Fruit fly (Drosophila melanogaster) whole organism, embryonic: ENCODE results near the gene Rlb1.

Experiments
- Antp ChIP-seq: fragments of 200-800 bp; sonication (Bioruptor generic); optimal IDR thresholded peaks from 3 replicates; lab custom pipeline; 2016; ENCODE audit warnings: missing biosample characterization, missing genetic modification characterization
- Bgb ChIP-seq: fragments of 200-800 bp; sonication (Bioruptor generic); IDR thresholded peaks from 2 replicates; pipeline ENCODE4 v1.3.6; 2022; ENCODE audit warnings: missing biosample characterization, missing genetic modification characterization; ENCODE audit not compliant: partially characterized antibody
- BtbVII ChIP-seq: fragments of 200-800 bp; sonication (Bioruptor generic); optimal IDR thresholded peaks from 3 replicates; lab custom pipeline; 2017; ENCODE audit warnings: missing biosample characterization, mild to moderate bottlenecking, missing genetic modification characterization
- CG10431 ChIP-seq: fragments of 200-800 bp; sonication (Bioruptor generic); optimal IDR thresholded peaks from 3 replicates; lab custom pipeline; 2018; ENCODE audit warnings: missing biosample characterization, mild to moderate bottlenecking, missing genetic modification characterization
- CG11398 ChIP-seq: fragments of 200-800 bp; sonication (Bioruptor generic); optimal IDR thresholded peaks from 2 replicates; lab custom pipeline; 2016; ENCODE audit warnings: missing biosample characterization, missing genetic modification characterization
- CG11456 ChIP-seq: fragments of 200-800 bp; sonication (Bioruptor generic); IDR thresholded peaks from 3 replicates; pipeline ENCODE4 v1.3.6; 2022; ENCODE audit warnings: missing biosample characterization, missing genetic modification characterization
- CG12769 ChIP-seq: fragments of 200-800 bp; sonication (Bioruptor generic); optimal IDR thresholded peaks from 2 replicates; lab custom pipeline; 2019; ENCODE audit warnings: missing biosample characterization, mild to moderate bottlenecking, missing genetic modification characterization, moderate library complexity
- CG12942 ChIP-seq: fragments of 200-800 bp; sonication (Bioruptor generic); optimal IDR thresholded peaks from 3 replicates; lab custom pipeline; 2016; ENCODE audit warnings: missing biosample characterization, missing genetic modification characterization
- CG13296 ChIP-seq: fragments of 200-800 bp; sonication (Bioruptor generic); optimal IDR thresholded peaks from 3 replicates; lab custom pipeline; 2018; ENCODE audit warnings: missing biosample characterization, mild to moderate bottlenecking, missing genetic modification characterization
- CG1602 ChIP-seq: fragments of 200-800 bp; sonication (Bioruptor generic); optimal IDR thresholded peaks from 3 replicates; lab custom pipeline; 2016; ENCODE audit warnings: missing biosample characterization, missing genetic modification characterization
- CG16779 ChIP-seq: fragments of 200-800 bp; sonication (Bioruptor generic); IDR thresholded peaks from 2 replicates; pipeline ENCODE4 v1.3.6; 2022; ENCODE audit warnings: missing biosample characterization, missing genetic modification characterization
- CG30403 ChIP-seq: fragments of 200-800 bp; sonication (Bioruptor generic); optimal IDR thresholded peaks from 3 replicates; lab custom pipeline; 2016; ENCODE audit warnings: missing biosample characterization, missing genetic modification characterization
- CG4730 ChIP-seq: fragments of 200-800 bp; sonication (Bioruptor generic); IDR thresholded peaks from 2 replicates; pipeline ENCODE4 v1.3.6; 2022; ENCODE audit warnings: missing biosample characterization, missing genetic modification characterization
- CG4820 ChIP-seq: fragments of 200-800 bp; sonication (Bioruptor generic); optimal IDR thresholded peaks from 3 replicates; lab custom pipeline; 2016; ENCODE audit warnings: missing biosample characterization, missing genetic modification characterization
- CG7745 ChIP-seq: fragments of 200-800 bp; sonication (Bioruptor generic); optimal IDR thresholded peaks from 2 replicates; lab custom pipeline; 2018; ENCODE audit warnings: missing biosample characterization, mild to moderate bottlenecking, missing genetic modification characterization, moderate library complexity
- CG7928 ChIP-seq: fragments of 200-800 bp; sonication (Bioruptor generic); optimal IDR thresholded peaks from 2 replicates; lab custom pipeline; 2017; ENCODE audit warnings: missing biosample characterization, mild to moderate bottlenecking, missing genetic modification characterization
- CG8089 ChIP-seq: fragments of 200-800 bp; sonication (Bioruptor generic); optimal IDR thresholded peaks from 3 replicates; lab custom pipeline; 2016; ENCODE audit warnings: missing biosample characterization, missing genetic modification characterization
- CTCF ChIP-seq: fragments of 200-800 bp; sonication (Bioruptor generic); optimal IDR thresholded peaks from 2 replicates; lab custom pipeline; 2017; ENCODE audit warnings: missing biosample characterization, mild to moderate bottlenecking, missing genetic modification characterization, moderate library complexity
- Dll ChIP-seq: fragments of 200-800 bp; sonication (Bioruptor generic); IDR thresholded peaks from 4 replicates; pipeline ENCODE4 v1.3.6; 2022; ENCODE audit warnings: missing biosample characterization, missing genetic modification characterization; ENCODE audit not compliant: partially characterized antibody
- Doc3 ChIP-seq: fragments of 200-800 bp; sonication (Bioruptor generic); IDR thresholded peaks from 3 replicates; pipeline ENCODE4 v1.3.6; 2022; ENCODE audit warnings: missing biosample characterization, missing genetic modification characterization; ENCODE audit not compliant: partially characterized antibody
- E2f2 ChIP-seq: fragments of 200-800 bp; sonication (Bioruptor generic); IDR thresholded peaks from 2 replicates; pipeline ENCODE4 v1.3.6; 2022; ENCODE audit warnings: missing biosample characterization, missing genetic modification characterization
- Elba2 ChIP-seq: fragments of 200-800 bp; sonication (Bioruptor generic); optimal IDR thresholded peaks from 3 replicates; lab custom pipeline; 2016; ENCODE audit warnings: missing biosample characterization, missing genetic modification characterization
- Fer1 ChIP-seq: fragments of 200-800 bp; sonication (Bioruptor generic); optimal IDR thresholded peaks from 2 replicates; lab custom pipeline; 2017; ENCODE audit warnings: missing biosample characterization, mild to moderate bottlenecking, missing genetic modification characterization
- HHEX ChIP-seq: fragments of 200-800 bp; sonication (Bioruptor generic); optimal IDR thresholded peaks from 3 replicates; lab custom pipeline; 2017; ENCODE audit warnings: missing biosample characterization, mild to moderate bottlenecking, missing genetic modification characterization, missing genetic modification reagents
- Hmr ChIP-seq: fragments of 200-800 bp; sonication (Bioruptor generic); optimal IDR thresholded peaks from 3 replicates; lab custom pipeline; 2017; ENCODE audit warnings: mild to moderate bottlenecking, missing biosample characterization, missing genetic modification reagents, missing genetic modification characterization
- Hmx ChIP-seq: fragments of 200-800 bp; sonication (Bioruptor generic); optimal IDR thresholded peaks from 2 replicates; lab custom pipeline; 2016; ENCODE audit warnings: missing biosample characterization, missing genetic modification characterization
- Kr ChIP-seq: fragments of 200-800 bp; sonication (Bioruptor generic); optimal IDR thresholded peaks from 2 replicates; lab custom pipeline; 2017; ENCODE audit warnings: missing biosample characterization, mild to moderate bottlenecking, missing genetic modification characterization
- Meics ChIP-seq: fragments of 200-800 bp; sonication (Bioruptor generic); optimal IDR thresholded peaks from 2 replicates; lab custom pipeline; 2017; ENCODE audit warnings: missing biosample characterization, mild to moderate bottlenecking, missing genetic modification characterization
- cg ChIP-seq: fragments of 200-800 bp; sonication (Bioruptor generic); optimal IDR thresholded peaks from 3 replicates; lab custom pipeline; 2019; ENCODE audit warnings: missing biosample characterization, mild to moderate bottlenecking, missing genetic modification characterization, moderate library complexity
- corto ChIP-seq: fragments of 200-800 bp; sonication (Bioruptor generic); optimal IDR thresholded peaks from 2 replicates; lab custom pipeline; 2016; ENCODE audit warnings: missing biosample characterization, mild to moderate bottlenecking, missing genetic modification characterization, moderate library complexity
- crc ChIP-seq: fragments of 200-800 bp; sonication (Bioruptor generic); optimal IDR thresholded peaks from 2 replicates; lab custom pipeline; 2016; ENCODE audit warnings: missing biosample characterization, missing genetic modification characterization
- dan ChIP-seq: fragments of 200-800 bp; sonication (Bioruptor generic); IDR thresholded peaks from 2 replicates; pipeline ENCODE4 v1.3.6; 2022; ENCODE audit warnings: missing biosample characterization, missing genetic modification characterization
- dati ChIP-seq: fragments of 200-800 bp; sonication (Bioruptor generic); IDR thresholded peaks from 2 replicates; pipeline ENCODE4 v1.3.6; 2022; ENCODE audit warnings: missing biosample characterization, missing genetic modification characterization
- esg ChIP-seq: fragments of 200-800 bp; sonication (Bioruptor generic); conservative IDR thresholded peaks from 2 replicates; pipeline ENCODE4 v1.3.6; 2022; ENCODE audit warnings: missing biosample characterization, missing genetic modification characterization
- fd102C ChIP-seq: fragments of 200-800 bp; sonication (Bioruptor generic); optimal IDR thresholded peaks from 2 replicates; lab custom pipeline; 2018; ENCODE audit warnings: missing biosample characterization, mild to moderate bottlenecking, missing genetic modification characterization, moderate library complexity
- ftz-f1 ChIP-seq: fragments of 200-800 bp; sonication (Bioruptor generic); optimal IDR thresholded peaks from 2 replicates; lab custom pipeline; 2016; ENCODE audit warnings: missing biosample characterization, missing genetic modification characterization
- gt ChIP-seq: fragments of 200-800 bp; sonication (Bioruptor generic); IDR thresholded peaks from 2 replicates; pipeline ENCODE4 v1.3.6; 2022; ENCODE audit warnings: missing biosample characterization, missing genetic modification characterization
- ham ChIP-seq: fragments of 200-800 bp; sonication (Bioruptor generic); IDR thresholded peaks from 2 replicates; pipeline ENCODE4 v1.3.6; 2022; ENCODE audit warnings: missing biosample characterization, missing genetic modification characterization
- hb ChIP-seq: fragments of 200-800 bp; sonication (Bioruptor generic); IDR thresholded peaks from 3 replicates; pipeline ENCODE4 v1.3.6; 2022; ENCODE audit warnings: missing biosample characterization, missing genetic modification characterization; ENCODE audit not compliant: partially characterized antibody
- ind ChIP-seq: fragments of 200-800 bp; sonication (Bioruptor generic); optimal IDR thresholded peaks from 3 replicates; lab custom pipeline; 2016; ENCODE audit warnings: missing biosample characterization, missing genetic modification characterization
- jing ChIP-seq: fragments of 200-800 bp; sonication (Bioruptor generic); optimal IDR thresholded peaks from 2 replicates; lab custom pipeline; 2018; ENCODE audit warnings: missing biosample characterization, mild to moderate bottlenecking, missing genetic modification characterization
- knrl ChIP-seq: fragments of 200-800 bp; sonication (Bioruptor generic); IDR thresholded peaks from 3 replicates; pipeline ENCODE4 v1.3.6; 2022; ENCODE audit warnings: missing biosample characterization, missing genetic modification characterization; ENCODE audit not compliant: partially characterized antibody
- pum ChIP-seq: fragments of 200-800 bp; sonication (Bioruptor generic); optimal IDR thresholded peaks from 2 replicates; lab custom pipeline; 2016; ENCODE audit warnings: missing biosample characterization, missing genetic modification characterization
- sens-2 ChIP-seq: fragments of 200-800 bp; sonication (Bioruptor generic); IDR thresholded peaks from 2 replicates; pipeline ENCODE4 v1.3.6; 2022; ENCODE audit warnings: missing biosample characterization, missing genetic modification characterization
- seq ChIP-seq: fragments of 200-800 bp; sonication (Bioruptor generic); IDR thresholded peaks from 2 replicates; pipeline ENCODE4 v1.3.6; 2022; ENCODE audit warnings: missing biosample characterization, missing genetic modification characterization
- shn ChIP-seq: fragments of 200-800 bp; sonication (Bioruptor generic); optimal IDR thresholded peaks from 3 replicates; lab custom pipeline; 2016; ENCODE audit warnings: missing biosample characterization, missing genetic modification characterization
- unpg ChIP-seq: fragments of 200-800 bp; sonication (Bioruptor generic); optimal IDR thresholded peaks from 3 replicates; lab custom pipeline; 2018; ENCODE audit warnings: missing biosample characterization, mild to moderate bottlenecking, missing genetic modification characterization, moderate library complexity
- vnd ChIP-seq: fragments of 200-800 bp; sonication (Bioruptor generic); IDR thresholded peaks from 3 replicates; pipeline ENCODE4 v1.3.6; 2022; ENCODE audit warnings: missing biosample characterization, missing genetic modification characterization; ENCODE audit not compliant: partially characterized antibody

Rlb1 gene

dm6 chr3R:9533181-9534124 is 20.3 kb downstream of the Rlb1 start (continued):
- peak; percentile 80 for TF ChIP-seq CG4730 (GFP tag; lab: Robert Waterston, UW)
- TF ChIP-seq CG1602 (GFP tag; lab: Kevin White, UChicago) = peak; percentile 94
- peak; percentile 82 for TF ChIP-seq CG8089 (GFP tag; lab: Kevin White, UChicago)
- TF ChIP-seq Doc3 (GFP tag; lab: Robert Waterston, UW) = 0 out of 3 replicates have a peak, but pooled peaks have one; percentile 19
- TF ChIP-seq Bgb = peak; percentile 23; the same call in 1 of the 2 replicates
- peak; percentile 96 for TF ChIP-seq ind (GFP tag; lab: Kevin White, UChicago)
- peak; percentile 98 for TF ChIP-seq CG13296 (GFP tag; lab: Kevin White, UChicago)
- TF ChIP-seq seq = peak; percentile 91
- TF ChIP-seq Kr (GFP tag; lab: Kevin White, UChicago) = no peak
- TF ChIP-seq Dll (GFP tag; lab: Robert Waterston, UW) = no peak; the same call in 3 of the 4 replicates
- TF ChIP-seq CG12942 (GFP tag; lab: Kevin White, UChicago) = peak; percentile 91
- TF ChIP-seq jing (GFP tag; lab: Kevin White, UChicago) = peak; percentile 92
- TF ChIP-seq Fer1 (GFP tag; lab: Kevin White, UChicago) = peak; percentile 97
- TF ChIP-seq Meics (GFP tag; lab: Kevin White, UChicago) = peak; percentile 98
- peak; percentile 92 for TF ChIP-seq shn (GFP tag; lab: Kevin White, UChicago)
- TF ChIP-seq CG30403 (GFP tag; lab: Kevin White, UChicago) = peak; percentile 99
- peak; percentile 97 for TF ChIP-seq HHEX (GFP tag; lab: Kevin White, UChicago)
- TF ChIP-seq corto (GFP tag; lab: Kevin White, UChicago) = peak; percentile 91
- TF ChIP-seq Antp (GFP tag; lab: Kevin White, UChicago) = peak; percentile 87
- peak; percentile 71 for TF ChIP-seq CTCF (GFP tag; lab: Kevin White, UChicago)
- peak; percentile 39; the same call in 1 of the 2 replicates for TF ChIP-seq dan (GFP tag; lab: Robert Waterston, UW)
- peak; percentile 84 for TF ChIP-seq CG11398 (GFP tag; lab: Kevin White, UChicago)
- peak; percentile 90 for TF ChIP-seq esg
- no peak for TF ChIP-seq cg (GFP tag; lab: Kevin White, UChicago)
- TF ChIP-seq unpg (GFP tag; lab: Kevin White, UChicago) = peak; percentile 91
- 0 out of 3 replicates have a peak, but pooled peaks have one; percentile 28 for TF ChIP-seq vnd (GFP tag; lab: Robert Waterston, UW)
- peak; percentile 78 for TF ChIP-seq CG7928 (GFP tag; lab: Kevin White, UChicago)
- peak; percentile 67; the same call in 1 of the 2 replicates for TF ChIP-seq CG16779 (GFP tag; lab: Robert Waterston, UW)
- TF ChIP-seq CG4820 (GFP tag; lab: Kevin White, UChicago) = peak; percentile 94
- TF ChIP-seq CG10431 (GFP tag; lab: Kevin White, UChicago) = peak; percentile 91
- peak; percentile 55; the same call in 2 of the 3 replicates for TF ChIP-seq knrl (GFP tag; lab: Robert Waterston, UW)
- peak; percentile 86 for TF ChIP-seq crc (GFP tag; lab: Kevin White, UChicago)
- TF ChIP-seq BtbVII = peak; percentile 99
- no peak for TF ChIP-seq hb (GFP tag; lab: Robert Waterston, UW)
- peak; percentile 98 for TF ChIP-seq Hmr (GFP tag; lab: Kevin White, UChicago)
- peak; percentile 91 for TF ChIP-seq pum
- peak; percentile 20 for TF ChIP-seq fd102C (GFP tag; lab: Kevin White, UChicago)
- TF ChIP-seq ham = no peak
- TF ChIP-seq Elba2 (GFP tag; lab: Kevin White, UChicago) = peak; percentile 62
- TF ChIP-seq CG11456 (GFP tag; lab: Robert Waterston, UW) = peak; percentile 86
- TF ChIP-seq Hmx (GFP tag; lab: Kevin White, UChicago) = peak; percentile 91
- TF ChIP-seq E2f2 (GFP tag; lab: Robert Waterston, UW) = peak; percentile 73
- TF ChIP-seq ftz-f1 (GFP tag; lab: Kevin White, UChicago) = peak; percentile 50
- no peak for TF ChIP-seq CG7745
- TF ChIP-seq CG12769 (tag; lab: Kevin White, UChicago) = peak; percentile 89
- TF ChIP-seq gt (GFP tag; lab: Robert Waterston, UW) = peak; percentile 48; the same call in 1 of the 2 replicates
- TF ChIP-seq dati (GFP tag; lab: Robert Waterston, UW) = peak; percentile 41; the same call in 1 of the 2 replicates
- peak; percentile 33; the same call in 1 of the 2 replicates for TF ChIP-seq sens-2 (GFP tag; lab: Robert Waterston, UW)
